Fruit fly (Drosophila melanogaster): Measurements from ENCODE around the gene Npc2c.
A peak's percentile ranks its signal among the peaks of the same experiment; 100 is the strongest.

The Npc2c gene

dm6 chr3R:10032951-10033720, 26.9 kb upstream of the Npc2c start (continued):
- TF ChIP-seq nerfin-1 (tag; optimal IDR thresholded peaks at IDR 0.05) (no peak), Dad (GFP tag; optimal IDR thresholded peaks at IDR 0.05) (no peak), CG4282 (GFP tag; optimal IDR thresholded peaks at IDR 0.05) (no peak), PHDP (tag; optimal IDR thresholded peaks at IDR 0.05) (peak; percentile 16), CG30403 (GFP tag; optimal IDR thresholded peaks at IDR 0.05) (peak; percentile 12), onecut (GFP tag; IDR thresholded peaks at IDR 0.05) (peak; percentile 90), kay (GFP tag; optimal IDR thresholded peaks at IDR 0.05) (no peak), ci (GFP tag; IDR thresholded peaks at IDR 0.05) (no peak), CG8478 (optimal IDR thresholded peaks at IDR 0.05) (no peak), CG3995 (GFP tag; optimal IDR thresholded peaks at IDR 0.05) (no peak), chinmo (GFP tag; IDR thresholded peaks at IDR 0.05; ENCODE audit: partially characterized antibody) (0 out of 4 replicates have a peak, but pooled peaks have one; percentile 56), CG2875 (GFP tag; optimal IDR thresholded peaks at IDR 0.05) (peak; percentile 11), hkb (optimal IDR thresholded peaks at IDR 0.05) (no peak), hkb (GFP tag; IDR thresholded peaks at IDR 0.05) (no peak), scrt (GFP tag; optimal IDR thresholded peaks at IDR 0.05) (peak; percentile 53), CG9797 (GFP tag; optimal IDR thresholded peaks at IDR 0.05) (no peak), Eip74EF (GFP tag; optimal IDR thresholded peaks at IDR 0.05) (no peak), CG11696 (GFP tag; IDR thresholded peaks at IDR 0.05) (no peak), sens-2 (GFP tag; IDR thresholded peaks at IDR 0.05) (no peak), gce (GFP tag; IDR thresholded peaks at IDR 0.05) (no peak), Lpt (GFP tag; optimal IDR thresholded peaks at IDR 0.05) (no peak), CG18619 (GFP tag; optimal IDR thresholded peaks at IDR 0.05) (peak; percentile 2), inv (GFP tag; IDR thresholded peaks at IDR 0.05; ENCODE audit: partially characterized antibody) (no peak), CG2678 (tag; optimal IDR thresholded peaks at IDR 0.05) (peak; percentile 58), en (GFP tag; optimal IDR thresholded peaks at IDR 0.05) (no peak), NC2α (GFP tag; optimal IDR thresholded peaks at IDR 0.05) (no peak), CG1602 (GFP tag; optimal IDR thresholded peaks at IDR 0.05) (no peak), D19A (tag; optimal IDR thresholded peaks at IDR 0.05) (no peak), luna (GFP tag; optimal IDR thresholded peaks at IDR 0.05) (no peak), CG10654 (GFP tag; optimal IDR thresholded peaks at IDR 0.05) (no peak), run (tag; optimal IDR thresholded peaks at IDR 0.05) (no peak), Kr (GFP tag; optimal IDR thresholded peaks at IDR 0.05) (no peak), cato (GFP tag; optimal IDR thresholded peaks at IDR 0.05; ENCODE audit: borderline replicate concordance) (no peak), CG8089 (GFP tag; optimal IDR thresholded peaks at IDR 0.05) (no peak), CG7987 (GFP tag; optimal IDR thresholded peaks at IDR 0.05) (no peak), CG11085 (GFP tag; IDR thresholded peaks at IDR 0.05) (no peak), Atf-2 (GFP tag; optimal IDR thresholded peaks at IDR 0.05) (no peak), Fer2 (tag; optimal IDR thresholded peaks at IDR 0.05) (no peak), CG17829 (tag; optimal IDR thresholded peaks at IDR 0.05) (peak; percentile 18), Dip3 (GFP tag; optimal IDR thresholded peaks at IDR 0.05) (no peak), NfI (GFP tag; optimal IDR thresholded peaks at IDR 0.05) (no peak), emc (GFP tag; optimal IDR thresholded peaks at IDR 0.05) (no peak), jing (GFP tag; optimal IDR thresholded peaks at IDR 0.05) (no peak), gsb-n (tag; optimal IDR thresholded peaks at IDR 0.05) (no peak), CG4404 (GFP tag; IDR thresholded peaks at IDR 0.05) (no peak), CG18476 (GFP tag; optimal IDR thresholded peaks at IDR 0.05) (no peak), sob (GFP tag; IDR thresholded peaks at IDR 0.05) (no peak), Hey (tag; optimal IDR thresholded peaks at IDR 0.05) (no peak), stwl (tag; optimal IDR thresholded peaks at IDR 0.05) (no peak), Max (GFP tag; optimal IDR thresholded peaks at IDR 0.05) (no peak), Ada2b (GFP tag; IDR thresholded peaks at IDR 0.05) (no peak)

Data from whole organism, embryonic.